Worm (Caenorhabditis elegans) whole organism, L1 larva: Measurements from ENCODE around the gene Y39E4A.1.

Source experiments
- aha-1 ChIP-seq: fragments of 150-350 bp; optimal IDR thresholded peaks from 2 replicates; lab custom pipeline; 2014; ENCODE audit warnings: missing biosample characterization, missing genetic modification characterization
- efl-1 ChIP-seq, 4 experiments: fragments of 150-350 bp; optimal IDR thresholded peaks in 3 of 4; peaks in 1 of 4; 1 replicate in 1 of 4; 2 replicates in 3 of 4; lab custom pipeline; 2014; ENCODE audit warnings: missing biosample characterization in 2 of 4, missing genetic modification characterization in 2 of 4, missing genetic modification reagents in 2 of 4
- egl-13 ChIP-seq: sonication (generic microtip); optimal IDR thresholded peaks from 2 replicates; lab custom pipeline; 2016; ENCODE audit warnings: missing genotype, missing genetic modification reagents, missing genetic modification characterization, missing compliant biosample characterization
- elt-2 ChIP-seq: sonication (generic microtip); optimal IDR thresholded peaks from 2 replicates; lab custom pipeline; 2016; ENCODE audit warnings: missing genetic modification characterization, mild to moderate bottlenecking, inconsistent platforms, missing compliant biosample characterization, missing genetic modification reagents
- elt-3 ChIP-seq, 6 experiments: fragments of 150-350 bp in 1 of 6; sonication (generic microtip); optimal IDR thresholded peaks; 2 replicates each; lab custom pipeline; 2017 to 2018; ENCODE audit warnings: missing biosample characterization in 6 of 6, missing genetic modification characterization in 6 of 6, inconsistent platforms in 1 of 6
- lin-35 ChIP-seq, 2 experiments: fragments of 150-350 bp; optimal IDR thresholded peaks; 2 replicates each; lab custom pipeline; 2014; ENCODE audit warnings: missing biosample characterization in 2 of 2, missing genetic modification characterization in 2 of 2, missing genetic modification reagents in 2 of 2
- nhr-12 ChIP-seq: sonication (generic microtip); optimal IDR thresholded peaks from 2 replicates; lab custom pipeline; 2017; ENCODE audit warnings: missing biosample characterization, missing genetic modification characterization
- nhr-76 ChIP-seq: sonication (generic microtip); optimal IDR thresholded peaks from 2 replicates; lab custom pipeline; 2017; ENCODE audit warnings: missing biosample characterization, missing genetic modification characterization
- snu-23 ChIP-seq: sonication (generic microtip); optimal IDR thresholded peaks from 2 replicates; lab custom pipeline; 2016; ENCODE audit warnings: missing genetic modification characterization, missing compliant biosample characterization
- unc-62 ChIP-seq: fragments of 150-350 bp; optimal IDR thresholded peaks from 2 replicates; lab custom pipeline; 2014; ENCODE audit warnings: missing biosample characterization, missing genetic modification reagents, missing genetic modification characterization
- ztf-11 ChIP-seq, 2 experiments: sonication (generic microtip); optimal IDR thresholded peaks; 2 replicates each; lab custom pipeline; 2016 to 2017; ENCODE audit warnings: missing genetic modification characterization in 2 of 2, missing biosample characterization in 1 of 2, missing compliant biosample characterization in 1 of 2

DNA sequence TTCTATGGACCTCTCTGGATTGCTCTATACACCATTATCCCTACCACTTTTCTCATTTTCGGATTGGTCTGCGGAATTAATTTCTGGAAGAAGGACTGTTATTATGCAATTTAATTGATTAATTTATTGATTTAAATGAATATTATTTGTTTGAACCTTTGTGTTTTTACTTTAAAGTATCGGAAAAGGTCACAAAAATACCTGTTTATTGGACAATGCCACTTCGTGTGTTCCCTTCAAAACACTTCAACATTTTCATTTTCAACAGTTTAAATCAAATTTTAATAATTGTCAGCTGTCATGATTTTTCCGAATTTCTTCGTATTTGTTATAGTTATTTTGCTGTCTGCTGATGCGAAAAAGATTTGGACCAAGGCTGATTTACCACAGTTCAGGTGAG is 39.8 kb downstream of the Y39E4A.1 start, which contains the start of gene ZK1010.12:
- no peak for TF ChIP-seq egl-13
- TF ChIP-seq efl-1 (optimal IDR thresholded peaks at IDR 0.05; lab: Kevin White, UChicago) = no peak
- no peak for TF ChIP-seq efl-1 (GFP tag; optimal IDR thresholded peaks at IDR 0.05 in 1 of 2; lab: Kevin White, UChicago)
- no peak for TF ChIP-seq elt-3 (tag; optimal IDR thresholded peaks at IDR 0.05; lab: Kevin White, UChicago)
- no peak for TF ChIP-seq ztf-11 (tag; optimal IDR thresholded peaks at IDR 0.05; lab: Kevin White, UChicago)
- TF ChIP-seq elt-2 (tag; lab: Kevin White, UChicago) = no peak
- TF ChIP-seq snu-23 (GFP tag; lab: Kevin White, UChicago) = no peak
- no peak for TF ChIP-seq nhr-12
- no peak for TF ChIP-seq nhr-76 (tag; lab: Kevin White, UChicago)
- no peak for TF ChIP-seq aha-1 (tag; lab: Kevin White, UChicago)
- no peak for TF ChIP-seq unc-62
- no peak for TF ChIP-seq lin-35 (GFP tag; optimal IDR thresholded peaks at IDR 0.05; lab: Kevin White, UChicago)
